Fruit fly (Drosophila melanogaster) whole organism, wandering third instar larva: ENCODE data around the gene CG32767.

Source experiments
- Abd-B ChIP-seq: fragments of >200 bp; optimal IDR thresholded peaks from 2 replicates; lab custom pipeline; 2017; ENCODE audit warnings: missing biosample characterization, missing genetic modification characterization
- CG9705 ChIP-seq: fragments of 200-800 bp; sonication (Bioruptor generic); optimal IDR thresholded peaks from 2 replicates; lab custom pipeline; 2018; ENCODE audit warnings: missing biosample characterization, mild to moderate bottlenecking, missing genetic modification characterization
- CrebA ChIP-seq: fragments of 200-800 bp; sonication (Bioruptor generic); optimal IDR thresholded peaks from 2 replicates; lab custom pipeline; 2016; ENCODE audit warnings: missing biosample characterization, mild to moderate bottlenecking, missing genetic modification characterization, borderline replicate concordance
- Dfd ChIP-seq: fragments of >200 bp; optimal IDR thresholded peaks from 2 replicates; lab custom pipeline; 2017; ENCODE audit warnings: missing biosample characterization, missing genetic modification characterization
- Dif ChIP-seq: fragments of 200-275, 200-300 bp; sonication (Bioruptor generic); optimal IDR thresholded peaks from 2 replicates; lab custom pipeline; 2018; ENCODE audit warnings: missing biosample characterization, missing genetic modification characterization; ENCODE audit not compliant: partially characterized antibody
- HLH106 ChIP-seq: fragments of 200-800 bp; optimal IDR thresholded peaks from 3 replicates; lab custom pipeline; 2019; ENCODE audit warnings: missing biosample characterization, mild to moderate bottlenecking, missing genetic modification characterization, moderate library complexity
- Hr78 ChIP-seq: fragments of >200 bp; optimal IDR thresholded peaks from 2 replicates; lab custom pipeline; 2017; ENCODE audit warnings: missing biosample characterization, missing genetic modification characterization
- Jra ChIP-seq: sonication (Bioruptor generic); optimal IDR thresholded peaks from 2 replicates; lab custom pipeline; 2016; ENCODE audit warnings: missing biosample characterization, missing genetic modification characterization
- Mio ChIP-seq: sonication (Bioruptor generic); optimal IDR thresholded peaks from 2 replicates; lab custom pipeline; 2016; ENCODE audit warnings: missing biosample characterization, missing genetic modification characterization
- Myc ChIP-seq: fragments of >200 bp; optimal IDR thresholded peaks from 2 replicates; lab custom pipeline; 2017
- N ChIP-seq: fragments of >200 bp; optimal IDR thresholded peaks from 2 replicates; lab custom pipeline; 2018; ENCODE audit warnings: missing biosample characterization, missing external identifiers, missing genetic modification characterization
- OdsH ChIP-seq: fragments of 200-800 bp; sonication (Bioruptor generic); optimal IDR thresholded peaks from 2 replicates; lab custom pipeline; 2016; ENCODE audit warnings: missing biosample characterization, mild to moderate bottlenecking, missing genetic modification characterization
- Rel ChIP-seq, 2 experiments: fragments of 200-800 bp; sonication (Bioruptor generic) in 1 of 2; optimal IDR thresholded peaks; 2 replicates in 1 of 2; 3 replicates in 1 of 2; lab custom pipeline; 2016 to 2019; ENCODE audit warnings: mild to moderate bottlenecking in 2 of 2, missing biosample characterization in 2 of 2, missing genetic modification characterization in 2 of 2, moderate library complexity in 1 of 2
- Sp1 ChIP-seq: fragments of 200-800 bp; sonication (Bioruptor generic); optimal IDR thresholded peaks from 3 replicates; lab custom pipeline; 2019; ENCODE audit warnings: missing biosample characterization, mild to moderate bottlenecking, missing genetic modification characterization, moderate library complexity
- br ChIP-seq: fragments of 200-800 bp; sonication (Bioruptor generic); optimal IDR thresholded peaks from 2 replicates; lab custom pipeline; 2016; ENCODE audit warnings: missing biosample characterization, missing genetic modification characterization
- brk ChIP-seq: fragments of 200-800 bp; sonication (Bioruptor generic); optimal IDR thresholded peaks from 2 replicates; lab custom pipeline; 2016; ENCODE audit warnings: missing biosample characterization, mild to moderate bottlenecking, missing genetic modification characterization
- dl ChIP-seq, 2 experiments: fragments of 175-275, 200-275 bp in 1 of 2; fragments of 200-275 bp in 1 of 2; sonication (Bioruptor generic); optimal IDR thresholded peaks; lab custom pipeline; 2018; ENCODE audit warnings: mild to moderate bottlenecking in 2 of 2, missing biosample characterization in 2 of 2, missing genetic modification characterization in 2 of 2, moderate library complexity in 2 of 2; ENCODE audit not compliant: partially characterized antibody in 2 of 2, insufficient read depth in 1 of 2
- dmrt93B ChIP-seq: fragments of 200-800 bp; sonication (Bioruptor generic); optimal IDR thresholded peaks from 2 replicates; lab custom pipeline; 2018; ENCODE audit warnings: missing biosample characterization, mild to moderate bottlenecking, missing genetic modification characterization
- dsf ChIP-seq: sonication (Bioruptor generic); optimal IDR thresholded peaks from 2 replicates; lab custom pipeline; 2016; ENCODE audit warnings: missing biosample characterization, missing genetic modification characterization, borderline replicate concordance
- ey ChIP-seq: fragments of 200-800 bp; sonication (Bioruptor generic); optimal IDR thresholded peaks from 2 replicates; lab custom pipeline; 2016; ENCODE audit warnings: missing biosample characterization, missing genetic modification characterization
- foxo ChIP-seq, 2 experiments: fragments of 200-800 bp; sonication (Bioruptor generic); optimal IDR thresholded peaks; 2 replicates in 1 of 2; 3 replicates in 1 of 2; lab custom pipeline; 2016 to 2017; ENCODE audit warnings: missing biosample characterization in 2 of 2, missing genetic modification characterization in 2 of 2
- fru ChIP-seq: fragments of 200-800 bp; sonication (Bioruptor generic); optimal IDR thresholded peaks from 3 replicates; lab custom pipeline; 2016; ENCODE audit warnings: missing biosample characterization, mild to moderate bottlenecking, missing genetic modification characterization
- h ChIP-seq: fragments of 200-800 bp; sonication (Bioruptor generic); optimal IDR thresholded peaks from 3 replicates; lab custom pipeline; 2016; ENCODE audit warnings: missing biosample characterization, mild to moderate bottlenecking, missing genetic modification characterization
- jim ChIP-seq: fragments of 175-275, 200-325 bp; sonication (Bioruptor generic); optimal IDR thresholded peaks from 2 replicates; lab custom pipeline; 2016; ENCODE audit warnings: missing biosample characterization, mild to moderate bottlenecking, missing genetic modification characterization
- lola ChIP-seq: fragments of >200 bp; optimal IDR thresholded peaks from 2 replicates; lab custom pipeline; 2017; ENCODE audit warnings: missing biosample characterization, missing genetic modification characterization
- pan ChIP-seq: fragments of >200 bp; optimal IDR thresholded peaks from 2 replicates; lab custom pipeline; 2017
- psq ChIP-seq: fragments of 200-800 bp; sonication (Bioruptor generic); optimal IDR thresholded peaks from 3 replicates; lab custom pipeline; 2017; ENCODE audit warnings: missing biosample characterization, mild to moderate bottlenecking, missing genetic modification characterization, moderate library complexity
- rgr ChIP-seq: fragments of 200-800 bp; sonication (Bioruptor generic); optimal IDR thresholded peaks from 3 replicates; lab custom pipeline; 2016; ENCODE audit warnings: missing biosample characterization, mild to moderate bottlenecking, missing genetic modification characterization
- sv ChIP-seq: fragments of 200-800 bp; sonication (Bioruptor generic); optimal IDR thresholded peaks from 3 replicates; lab custom pipeline; 2016; ENCODE audit warnings: missing biosample characterization, missing genetic modification characterization
- tai ChIP-seq: sonication (Bioruptor generic); optimal IDR thresholded peaks from 2 replicates; lab custom pipeline; 2016; ENCODE audit warnings: missing biosample characterization, missing genetic modification characterization
- woc ChIP-seq: sonication (Bioruptor generic); optimal IDR thresholded peaks from 2 replicates; lab custom pipeline; 2016; ENCODE audit warnings: missing biosample characterization, mild to moderate bottlenecking, missing genetic modification characterization

Gene CG32767

dm6 chrX:5094387-5094786 is 9.8 kb upstream of the CG32767 start:
- TF ChIP-seq Rel (GFP tag; optimal IDR thresholded peaks at IDR 0.05; lab: Kevin White, UChicago) = no peak
- TF ChIP-seq Rel (tag; optimal IDR thresholded peaks at IDR 0.05; lab: Kevin White, UChicago) = no peak
- TF ChIP-seq N = no peak
- TF ChIP-seq fru = no peak
- no peak for TF ChIP-seq Myc (lab: Kevin White, UChicago)
- no peak for TF ChIP-seq dsf (GFP tag; lab: Kevin White, UChicago)

dm6 chrX:5093924-5094323 is 9.4 kb upstream of the CG32767 start:
- TF ChIP-seq sv (peak; percentile 5), CG9705 (GFP tag; lab: Kevin White, UChicago) (no peak), Hr78 (GFP tag; lab: Kevin White, UChicago) (no peak), foxo (GFP tag; optimal IDR thresholded peaks at IDR 0.05; lab: Kevin White, UChicago) (peak in 1 of 2 experiments; percentile 2), Jra (GFP tag; lab: Kevin White, UChicago) (no peak)

dm6 chrX:5091757-5092348 is 7.3 kb upstream of the CG32767 start:
- TF ChIP-seq CrebA (GFP tag; lab: Kevin White, UChicago) = peak; percentile 61
- TF ChIP-seq N = no peak
- no peak for TF ChIP-seq Rel (GFP tag; optimal IDR thresholded peaks at IDR 0.05; lab: Kevin White, UChicago)
- peak; percentile 7 for TF ChIP-seq Rel (tag; optimal IDR thresholded peaks at IDR 0.05; lab: Kevin White, UChicago)
- TF ChIP-seq Jra (GFP tag; lab: Kevin White, UChicago) = no peak
- no peak for TF ChIP-seq HLH106

- TF ChIP-seq br (GFP tag; lab: Kevin White, UChicago) (no peak), pan (lab: Kevin White, UChicago) (no peak), ey (GFP tag; lab: Kevin White, UChicago) (no peak), foxo (GFP tag; optimal IDR thresholded peaks at IDR 0.05; lab: Kevin White, UChicago) (no peak), dmrt93B (GFP tag; lab: Kevin White, UChicago) (no peak), Myc (lab: Kevin White, UChicago) (no peak), Dif (no peak), tai (GFP tag; lab: Kevin White, UChicago) (no peak), h (no peak), Mio (GFP tag; lab: Kevin White, UChicago) (no peak), fru (no peak), dl (GFP tag; optimal IDR thresholded peaks at IDR 0.05; lab: Kevin White, UChicago; ENCODE audit: insufficient read depth in 1 of 2, partially characterized antibody in 2 of 2) (no peak), sv (no peak)
Observed at dm6 chrX:5091154-5091553, 6.6 kb upstream of the CG32767 start.

dm6 chrX:5087748-5088147 is 3.2 kb upstream of the CG32767 start:
- TF ChIP-seq lola (GFP tag; lab: Kevin White, UChicago) (no peak), CrebA (GFP tag; lab: Kevin White, UChicago) (no peak), Hr78 (GFP tag; lab: Kevin White, UChicago) (no peak)

- peak; percentile 59 for TF ChIP-seq HLH106
- TF ChIP-seq dl (GFP tag; optimal IDR thresholded peaks at IDR 0.05; lab: Kevin White, UChicago; ENCODE audit: insufficient read depth in 1 of 2, partially characterized antibody in 2 of 2) = peak in 1 of 2 experiments; percentile 21
- peak; percentile 71 for TF ChIP-seq jim (GFP tag; lab: Kevin White, UChicago)
- TF ChIP-seq dsf (GFP tag; lab: Kevin White, UChicago) = no peak
- TF ChIP-seq h = peak; percentile 59
- peak; percentile 46 for TF ChIP-seq psq (GFP tag; lab: Kevin White, UChicago)
- TF ChIP-seq ey (GFP tag; lab: Kevin White, UChicago) = peak; percentile 65
- TF ChIP-seq tai (GFP tag; lab: Kevin White, UChicago) = peak; percentile 14
- TF ChIP-seq foxo (GFP tag; optimal IDR thresholded peaks at IDR 0.05; lab: Kevin White, UChicago) = peak in 1 of 2 experiments; percentile 70
- TF ChIP-seq fru = peak; percentile 69
- TF ChIP-seq CG9705 (GFP tag; lab: Kevin White, UChicago) = peak; percentile 29
- TF ChIP-seq woc (GFP tag; lab: Kevin White, UChicago) = peak; percentile 62
- TF ChIP-seq CrebA (GFP tag; lab: Kevin White, UChicago) = peak; percentile 60
- no peak for TF ChIP-seq Dif
- TF ChIP-seq Mio (GFP tag; lab: Kevin White, UChicago) = no peak
- peak; percentile 39 for TF ChIP-seq br (GFP tag; lab: Kevin White, UChicago)
- peak; percentile 55 for TF ChIP-seq rgr (GFP tag; lab: Kevin White, UChicago)
- peak; percentile 74 for TF ChIP-seq Sp1
- TF ChIP-seq Abd-B (GFP tag; lab: Kevin White, UChicago) = no peak
- TF ChIP-seq Dfd (GFP tag; lab: Kevin White, UChicago) = no peak
- peak; percentile 29 for TF ChIP-seq OdsH (GFP tag; lab: Kevin White, UChicago)
- no peak for TF ChIP-seq brk (GFP tag; lab: Kevin White, UChicago)
- peak; percentile 48 for TF ChIP-seq dmrt93B (GFP tag; lab: Kevin White, UChicago)
- peak; percentile 21 for TF ChIP-seq sv
Observed at dm6 chrX:5086724-5087660, 2.4 kb upstream of the CG32767 start.
